Worm (Caenorhabditis elegans): Measurements from ENCODE around the gene cwc-15.
A peak's percentile ranks its signal among the peaks of the same experiment; 100 is the strongest.

The cwc-15 gene

DNA sequence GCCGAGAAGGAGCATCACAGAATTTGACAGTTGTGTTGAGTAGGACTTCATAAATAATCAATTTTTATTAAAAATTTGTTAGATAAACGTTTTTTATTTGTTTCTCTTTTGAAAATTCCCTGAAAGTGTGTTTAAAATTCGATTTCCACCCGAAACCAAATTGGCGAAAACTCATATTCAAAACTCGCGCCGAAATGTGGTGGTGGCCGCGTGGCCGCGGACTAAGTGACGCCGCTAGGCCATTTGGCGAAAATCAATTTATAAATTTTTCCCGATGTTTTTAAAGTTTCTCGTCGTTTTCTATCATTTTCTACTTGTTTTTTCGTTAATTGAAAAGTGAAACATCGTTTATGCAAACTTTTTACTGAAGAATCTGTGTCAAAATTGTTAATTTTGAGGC, 551 bp upstream of the cwc-15 start (continued):
- TF ChIP-seq unc-42 (tag; optimal IDR thresholded peaks at IDR 0.05) (peak; percentile 58), fkh-10 (GFP tag; optimal IDR thresholded peaks at IDR 0.05) (no peak), ceh-14 (tag; optimal IDR thresholded peaks at IDR 0.05) (peak; percentile 72), lim-6 (tag; optimal IDR thresholded peaks at IDR 0.05) (peak; percentile 57), pag-3 (tag; optimal IDR thresholded peaks at IDR 0.05; ENCODE audit: borderline replicate concordance) (no peak), T23F11.4 (GFP tag; optimal IDR thresholded peaks at IDR 0.05) (no peak), hlh-13 (GFP tag; optimal IDR thresholded peaks at IDR 0.05) (no peak), ama-1 (optimal IDR thresholded peaks at IDR 0.05) (no peak), ref-2 (tag; optimal IDR thresholded peaks at IDR 0.05) (peak; percentile 53), ceh-22 (tag; optimal IDR thresholded peaks at IDR 0.05) (no peak), unc-86 (tag; optimal IDR thresholded peaks at IDR 0.05) (no peak), ttx-3 (tag; optimal IDR thresholded peaks at IDR 0.05) (no peak), pros-1 (tag; optimal IDR thresholded peaks at IDR 0.05) (no peak), ceh-2 (tag; optimal IDR thresholded peaks at IDR 0.05) (peak; percentile 90), npax-4 (tag; optimal IDR thresholded peaks at IDR 0.05) (no peak), elt-4 (tag; optimal IDR thresholded peaks at IDR 0.05) (no peak), ahr-1 (tag; optimal IDR thresholded peaks at IDR 0.05) (no peak), tbx-7 (tag; optimal IDR thresholded peaks at IDR 0.05) (peak; percentile 85), ceh-18 (tag; optimal IDR thresholded peaks at IDR 0.05) (no peak), pha-2 (tag; optimal IDR thresholded peaks at IDR 0.05) (no peak), sox-4 (tag; optimal IDR thresholded peaks at IDR 0.05) (no peak), nhr-232 (tag; optimal IDR thresholded peaks at IDR 0.05) (no peak), che-1 (tag; optimal IDR thresholded peaks at IDR 0.05) (no peak), hlh-6 (tag; optimal IDR thresholded peaks at IDR 0.05) (no peak), hlh-8 (tag; optimal IDR thresholded peaks at IDR 0.05) (peak; percentile 74), pax-1 (tag; optimal IDR thresholded peaks at IDR 0.05) (no peak), dve-1 (tag; optimal IDR thresholded peaks at IDR 0.05) (no peak), sdc-2 (tag; optimal IDR thresholded peaks at IDR 0.05) (peak; percentile 47), ceh-24 (tag; optimal IDR thresholded peaks at IDR 0.05) (no peak), dmd-4 (tag; optimal IDR thresholded peaks at IDR 0.05; ENCODE audit: borderline replicate concordance) (no peak), K02D7.2 (tag; optimal IDR thresholded peaks at IDR 0.05) (no peak), ceh-45 (GFP tag; IDR thresholded peaks at IDR 0.05) (no peak), elt-2 (tag; optimal IDR thresholded peaks at IDR 0.05) (peak; percentile 38), F13H6.1 (tag; optimal IDR thresholded peaks at IDR 0.05) (peak; percentile 35), ceh-9 (tag; optimal IDR thresholded peaks at IDR 0.05) (no peak), ceh-30 (tag; optimal IDR thresholded peaks at IDR 0.05) (no peak), odd-2 (tag; optimal IDR thresholded peaks at IDR 0.05) (no peak), Y22D7AL.16 (tag; optimal IDR thresholded peaks at IDR 0.05) (no peak), ceh-31 (tag; optimal IDR thresholded peaks at IDR 0.05) (peak; percentile 93), C08G9.2 (tag; optimal IDR thresholded peaks at IDR 0.05) (peak; percentile 94), fkh-6 (tag; optimal IDR thresholded peaks at IDR 0.05) (no peak), syd-9 (tag; optimal IDR thresholded peaks at IDR 0.05) (no peak), nfya-1 (tag; optimal IDR thresholded peaks at IDR 0.05) (no peak), madf-2 (tag; optimal IDR thresholded peaks at IDR 0.05) (no peak)

- no peak for TF ChIP-seq dmd-4 (tag; optimal IDR thresholded peaks at IDR 0.05; ENCODE audit: borderline replicate concordance)
- TF ChIP-seq tbx-2 (tag; optimal IDR thresholded peaks at IDR 0.05): no peak
- TF ChIP-seq odd-2 (tag; optimal IDR thresholded peaks at IDR 0.05): no peak
- no peak for TF ChIP-seq ceh-31 (tag; optimal IDR thresholded peaks at IDR 0.05)
- no peak for TF ChIP-seq K09A11.1 (tag; optimal IDR thresholded peaks at IDR 0.05; ENCODE audit: insufficient read depth)
- TF ChIP-seq ets-4 (tag; optimal IDR thresholded peaks at IDR 0.05): no peak
- no peak for TF ChIP-seq tbx-7 (tag; optimal IDR thresholded peaks at IDR 0.05)
- TF ChIP-seq ttx-3 (tag; optimal IDR thresholded peaks at IDR 0.05): no peak
- TF ChIP-seq ceh-14 (tag; optimal IDR thresholded peaks at IDR 0.05): no peak
- TF ChIP-seq pax-1 (tag; optimal IDR thresholded peaks at IDR 0.05): no peak
- TF ChIP-seq pqm-1 (tag; optimal IDR thresholded peaks at IDR 0.05): no peak
- no peak for TF ChIP-seq T23F11.4 (GFP tag; optimal IDR thresholded peaks at IDR 0.05)
- no peak for TF ChIP-seq ceh-19 (GFP tag; optimal IDR thresholded peaks at IDR 0.05)
- TF ChIP-seq hlh-15 (tag; optimal IDR thresholded peaks at IDR 0.05): no peak
- no peak for TF ChIP-seq ama-1 (optimal IDR thresholded peaks at IDR 0.05)
- no peak for TF ChIP-seq ceh-34 (tag; optimal IDR thresholded peaks at IDR 0.05)
- no peak for TF ChIP-seq unc-3 (GFP tag; conservative IDR thresholded peaks at IDR 0.05)
- no peak for TF ChIP-seq unc-3 (tag; optimal IDR thresholded peaks at IDR 0.05)
- TF ChIP-seq unc-86 (tag; optimal IDR thresholded peaks at IDR 0.05): no peak
These were observed 408 bp downstream of the cwc-15 start for ce11 chrV:16023559-16023958.

Measured in whole organism, late embryonic.